Fruit fly (Drosophila melanogaster): ENCODE data around the gene GstD7.

Gene GstD7

DNA sequence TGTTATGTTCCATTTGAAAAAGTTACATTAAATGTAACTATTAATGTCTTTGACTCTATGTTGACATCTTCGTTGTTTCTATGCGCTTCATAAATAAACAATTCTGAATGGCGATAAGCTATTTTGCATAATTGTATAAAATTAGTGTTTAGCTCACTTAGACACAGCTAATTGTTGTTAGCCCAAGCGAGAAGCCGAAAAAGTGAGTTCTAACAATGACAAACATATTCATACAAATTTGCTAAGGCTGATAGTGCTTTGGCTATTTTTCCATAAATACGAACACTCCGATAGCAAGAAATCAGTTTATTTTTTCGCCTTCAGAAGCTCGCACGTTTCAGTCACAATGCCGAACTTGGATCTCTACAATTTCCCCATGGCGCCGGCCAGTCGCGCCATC lies at the start of gene GstD7:
Gene GstD7 (plus strand): TSS at position 301 of the 400 bp plus-strand sequence.
- no peak for TF ChIP-seq CG17801 (GFP tag; optimal IDR thresholded peaks at IDR 0.05; ENCODE audit: partially characterized antibody)

DNA sequence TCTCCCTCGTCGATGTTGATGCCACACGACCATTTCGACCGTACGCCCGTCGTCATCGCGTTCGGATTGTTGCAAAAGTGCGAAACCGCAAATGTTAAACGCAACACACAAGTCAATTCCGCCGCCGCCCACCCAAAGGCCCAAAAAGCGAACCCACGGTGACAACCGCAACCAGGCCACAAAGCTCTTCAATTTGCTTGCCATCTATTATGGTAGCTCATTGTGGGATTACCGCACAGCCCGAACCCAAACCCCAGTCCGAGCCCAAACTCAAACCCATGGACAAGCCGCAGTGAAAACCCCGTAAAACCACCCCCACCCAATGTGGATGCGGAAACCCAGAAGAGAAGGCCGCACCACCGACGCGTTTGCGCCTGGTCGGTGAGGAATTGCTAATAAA lies 48.5 kb upstream of the GstD7 start:
- no peak for TF ChIP-seq CG17801 (GFP tag; optimal IDR thresholded peaks at IDR 0.05; ENCODE audit: partially characterized antibody)

DNA sequence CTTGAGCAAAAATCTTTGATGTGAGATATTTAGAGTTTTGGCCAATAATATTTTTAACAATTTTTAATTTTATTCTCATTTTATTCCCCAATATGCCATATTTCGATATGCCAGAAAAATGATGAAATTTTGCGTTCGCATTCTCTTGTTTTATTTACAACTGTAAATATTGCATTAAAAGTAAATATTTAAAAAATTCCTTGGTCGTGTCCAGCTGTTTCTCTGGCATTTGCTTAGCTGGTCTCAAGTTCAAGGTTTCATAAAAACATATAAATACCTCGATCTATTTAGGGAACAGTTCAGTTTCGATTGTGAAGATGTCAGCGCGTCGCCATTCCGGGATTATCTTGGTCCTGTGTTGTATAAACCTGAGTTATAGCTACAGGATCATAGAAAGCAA lies 36.9 kb upstream of the GstD7 start, which contains the start of gene Sgsf:
Gene Sgsf (plus strand): TSS at position 301 of the 400 bp plus-strand sequence.
- no peak for TF ChIP-seq CG17801 (GFP tag; optimal IDR thresholded peaks at IDR 0.05; ENCODE audit: partially characterized antibody)

DNA sequence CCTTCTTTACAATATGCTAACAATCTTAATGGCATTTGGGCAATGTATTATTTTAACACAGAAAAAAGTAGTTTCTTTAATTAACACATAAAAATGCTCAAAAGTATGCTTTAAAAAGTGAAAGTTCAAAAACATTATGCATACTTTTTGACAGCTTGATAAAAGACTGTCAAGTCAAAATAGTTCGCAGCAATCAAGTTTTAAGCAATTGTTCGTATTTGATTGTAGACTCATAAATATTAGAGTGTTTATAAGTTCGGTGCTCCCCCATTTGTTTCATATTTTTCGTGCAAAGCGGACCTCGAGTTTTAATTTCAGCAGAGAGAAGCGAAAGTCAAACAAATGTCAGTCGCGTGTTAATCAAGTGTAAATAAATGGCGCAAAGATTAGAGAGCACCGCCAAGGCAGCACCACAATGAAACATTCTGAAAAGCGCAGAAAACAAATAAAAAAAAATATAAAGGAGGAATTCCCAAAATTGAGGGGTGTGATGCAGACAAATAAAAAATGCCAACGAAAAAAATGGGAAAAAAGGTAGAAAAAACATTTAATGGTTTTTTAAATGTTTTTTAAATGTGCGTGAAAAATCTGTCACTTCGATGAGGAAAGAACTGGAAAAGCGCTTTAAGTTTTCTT lies 33.3 kb upstream of the GstD7 start:
- no peak for TF ChIP-seq CG17801 (GFP tag; optimal IDR thresholded peaks at IDR 0.05; ENCODE audit: partially characterized antibody)

DNA sequence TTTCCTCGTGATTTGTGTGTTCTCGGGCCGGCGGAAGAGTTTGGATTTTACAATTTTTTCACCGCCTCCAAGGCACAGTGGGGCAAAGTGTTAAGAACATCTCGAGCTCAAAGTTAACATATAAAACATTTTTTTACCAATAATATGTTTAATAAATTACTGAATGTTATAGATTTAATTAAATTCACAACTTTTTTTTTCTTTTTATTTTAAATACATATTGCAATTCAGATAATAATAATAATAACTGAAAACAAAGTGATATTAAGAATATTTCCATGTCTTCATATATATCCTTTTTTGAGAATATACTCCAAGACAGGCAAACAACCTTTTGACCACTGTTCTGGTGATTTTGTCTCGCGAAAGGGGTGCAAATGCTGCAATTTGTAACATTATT lies 32.3 kb upstream of the GstD7 start:
- no peak for TF ChIP-seq CG17801 (GFP tag; optimal IDR thresholded peaks at IDR 0.05; ENCODE audit: partially characterized antibody)

DNA sequence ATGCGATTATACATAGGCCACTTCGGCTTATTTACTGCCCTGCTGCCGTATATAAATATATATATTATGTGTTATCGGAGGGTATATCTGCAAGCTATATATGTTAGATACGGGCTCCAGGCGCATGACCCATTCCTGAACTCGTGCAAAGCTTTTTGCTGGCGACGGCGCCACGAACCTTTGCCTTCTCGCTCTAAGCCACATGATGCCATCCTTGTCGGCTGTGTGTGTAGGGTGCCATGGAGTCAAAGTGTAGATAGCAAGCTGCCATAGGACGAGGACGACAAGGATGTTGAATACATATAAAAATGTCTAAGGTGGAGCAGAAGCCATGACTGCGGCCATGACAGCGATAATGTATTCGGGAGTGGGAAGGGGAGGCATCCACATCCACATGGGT lies 30.6 kb upstream of the GstD7 start:
- no peak for TF ChIP-seq CG17801 (GFP tag; optimal IDR thresholded peaks at IDR 0.05; ENCODE audit: partially characterized antibody)

DNA sequence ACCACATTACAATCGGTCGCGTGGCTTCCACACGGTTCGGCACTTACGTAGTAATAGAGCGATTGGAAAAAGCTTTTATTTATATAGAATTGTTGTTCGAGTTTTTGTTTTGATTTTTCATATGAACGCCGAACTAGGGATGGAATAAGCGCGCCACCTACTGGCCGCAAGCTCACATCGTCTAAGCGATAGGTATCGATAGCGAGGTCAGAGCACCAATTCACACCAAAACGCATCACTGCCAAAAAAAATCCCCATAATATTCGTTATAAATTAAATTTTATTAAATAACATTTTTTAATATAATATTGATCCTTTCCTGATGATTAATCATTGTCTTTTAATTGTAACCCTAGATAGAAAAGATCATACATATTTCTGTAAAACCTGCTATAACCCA lies 27.8 kb upstream of the GstD7 start, which contains the start of gene CG10038:
Gene CG10038 (minus strand): TSS at position 148 of the 400 bp plus-strand sequence.
- no peak for TF ChIP-seq CG17801 (GFP tag; optimal IDR thresholded peaks at IDR 0.05; ENCODE audit: partially characterized antibody)

DNA sequence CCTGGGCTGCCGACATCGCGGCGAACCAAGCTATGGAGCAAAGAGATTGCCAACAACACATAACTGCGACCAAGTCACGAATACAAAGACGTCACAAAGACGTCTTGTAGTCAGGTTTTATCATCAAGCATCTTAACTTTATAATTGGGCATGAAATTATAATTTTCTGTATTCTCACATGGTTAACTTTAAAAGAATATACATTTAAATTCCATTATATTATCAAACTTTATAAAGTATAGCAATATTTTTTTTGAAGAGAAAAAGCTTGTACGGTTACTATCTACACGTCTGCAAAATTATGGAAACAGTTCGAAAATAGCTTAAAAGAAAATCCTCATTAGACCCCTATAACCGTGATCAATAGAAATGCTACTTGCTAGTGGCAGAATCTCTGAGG lies 26.3 kb upstream of the GstD7 start, which contains the start of gene CG10041:
Gene CG10041 (minus strand): TSS at position 101 of the 400 bp plus-strand sequence.
- no peak for TF ChIP-seq CG17801 (GFP tag; optimal IDR thresholded peaks at IDR 0.05; ENCODE audit: partially characterized antibody)

DNA sequence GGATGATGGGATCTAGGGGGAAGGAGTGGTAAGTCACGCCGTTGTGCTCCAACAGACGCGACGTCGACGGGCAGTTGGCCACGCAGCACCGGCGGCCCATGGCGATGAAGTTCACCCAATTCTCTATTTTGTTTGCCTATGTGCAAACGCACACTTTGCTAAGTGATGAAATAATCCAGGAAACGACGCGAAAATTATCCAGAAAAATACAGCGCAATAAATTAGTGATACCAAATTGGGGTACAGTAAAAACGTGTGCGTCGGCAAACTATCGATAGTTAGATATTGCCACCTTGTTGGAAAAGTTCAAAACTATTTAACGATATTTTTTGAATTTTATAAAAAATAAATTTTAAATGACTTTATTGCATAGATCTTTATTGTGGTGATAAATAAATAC lies 22.3 kb upstream of the GstD7 start, which contains the start of gene MBD-R2:
Gene MBD-R2 (minus strand): TSS at position 222 of the 400 bp plus-strand sequence.
- TF ChIP-seq CG17801 (GFP tag; optimal IDR thresholded peaks at IDR 0.05; ENCODE audit: partially characterized antibody) = no peak

DNA sequence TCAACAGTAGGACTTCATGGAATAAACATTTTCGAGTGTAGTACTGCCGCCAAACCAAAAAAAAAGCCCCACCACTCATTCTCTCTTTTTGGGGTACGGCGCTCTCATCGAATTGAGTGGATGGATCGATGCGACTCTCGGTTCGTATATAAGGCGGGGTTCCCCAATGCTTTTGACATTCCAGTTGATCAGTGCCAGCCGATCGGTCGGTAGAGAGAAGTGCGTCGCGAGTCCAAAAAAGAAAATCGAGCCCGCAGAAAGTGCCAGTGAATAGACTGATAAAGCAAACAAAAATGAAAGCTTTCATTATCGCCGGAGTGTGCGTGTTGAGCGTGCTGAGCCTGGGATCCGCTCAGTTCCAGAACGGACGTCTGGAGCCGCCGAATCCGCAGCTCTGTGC lies 18.5 kb upstream of the GstD7 start, which contains the start of gene CG4115:
Gene CG4115 (plus strand): TSS at position 172 of the 400 bp plus-strand sequence.
- TF ChIP-seq CG17801 (GFP tag; optimal IDR thresholded peaks at IDR 0.05; ENCODE audit: partially characterized antibody) = no peak

DNA sequence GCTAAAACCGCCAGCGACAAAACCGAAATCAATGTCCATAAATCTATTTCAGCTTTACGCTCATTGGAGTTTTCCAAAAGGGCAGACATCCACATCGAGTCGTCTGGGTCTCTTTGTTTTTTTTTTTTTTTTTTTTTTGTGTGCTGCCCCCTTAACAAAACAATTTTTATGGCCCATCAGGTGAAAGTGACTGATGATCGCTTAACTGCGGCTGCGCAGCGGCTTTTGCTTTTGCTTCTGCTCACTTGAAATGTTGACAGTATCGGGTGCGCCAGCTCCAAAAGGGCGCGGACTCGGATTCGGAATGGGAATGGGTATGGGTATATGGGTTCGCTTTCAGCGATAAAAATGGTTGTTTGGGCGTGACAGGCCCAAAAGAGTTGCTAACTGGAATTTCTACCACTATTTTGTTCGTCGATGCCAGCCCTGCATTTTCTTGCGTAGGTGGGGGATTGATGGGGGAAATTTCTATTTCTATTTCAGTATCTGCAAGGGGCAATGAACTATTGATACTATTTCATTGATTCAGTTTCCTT lies 16.3 kb upstream of the GstD7 start:
- TF ChIP-seq CG17801 (GFP tag; optimal IDR thresholded peaks at IDR 0.05; ENCODE audit: partially characterized antibody) = no peak

DNA sequence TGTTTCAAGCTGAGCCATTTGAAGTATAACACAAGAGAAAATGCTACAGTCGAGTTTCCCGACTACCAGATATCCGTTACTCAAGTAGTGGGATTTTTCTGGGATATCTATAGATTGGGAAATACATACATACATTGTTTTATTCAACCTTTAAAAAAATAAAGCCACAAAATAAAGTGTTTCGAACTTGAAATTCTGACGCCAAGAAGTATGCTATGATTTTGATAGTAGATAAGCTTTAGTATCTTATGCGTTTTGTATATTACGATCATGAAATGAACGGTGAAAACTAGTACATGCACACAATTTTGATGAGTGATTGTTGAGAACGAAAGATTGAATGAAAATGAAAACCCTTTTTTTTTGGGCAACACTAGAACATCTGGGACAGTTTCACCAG lies 14.8 kb upstream of the GstD7 start:
- no peak for TF ChIP-seq CG17801 (GFP tag; optimal IDR thresholded peaks at IDR 0.05; ENCODE audit: partially characterized antibody)

DNA sequence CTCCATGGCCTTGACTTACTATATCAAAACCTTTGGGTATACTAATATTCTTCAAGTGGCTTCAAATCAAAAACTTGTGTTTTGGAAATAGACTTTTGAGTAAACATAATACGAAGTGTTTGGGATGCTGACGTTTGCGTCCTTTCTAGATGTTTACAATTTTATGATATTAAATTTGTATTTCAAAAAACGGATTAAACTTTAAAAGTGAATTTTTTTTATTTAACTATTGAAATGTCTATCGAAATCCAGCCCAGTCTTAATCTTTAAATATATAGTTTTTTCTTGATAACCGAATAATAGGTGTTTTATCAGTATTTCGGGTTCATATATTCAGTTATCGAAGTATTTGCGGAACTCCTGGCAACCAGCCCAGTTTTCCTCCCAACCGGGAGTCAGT lies 13.7 kb upstream of the GstD7 start, which contains the start of gene Tim17a1:
Gene Tim17a1 (minus strand): TSS at position 101 of the 400 bp plus-strand sequence.
- TF ChIP-seq CG17801 (GFP tag; optimal IDR thresholded peaks at IDR 0.05; ENCODE audit: partially characterized antibody) = no peak

DNA sequence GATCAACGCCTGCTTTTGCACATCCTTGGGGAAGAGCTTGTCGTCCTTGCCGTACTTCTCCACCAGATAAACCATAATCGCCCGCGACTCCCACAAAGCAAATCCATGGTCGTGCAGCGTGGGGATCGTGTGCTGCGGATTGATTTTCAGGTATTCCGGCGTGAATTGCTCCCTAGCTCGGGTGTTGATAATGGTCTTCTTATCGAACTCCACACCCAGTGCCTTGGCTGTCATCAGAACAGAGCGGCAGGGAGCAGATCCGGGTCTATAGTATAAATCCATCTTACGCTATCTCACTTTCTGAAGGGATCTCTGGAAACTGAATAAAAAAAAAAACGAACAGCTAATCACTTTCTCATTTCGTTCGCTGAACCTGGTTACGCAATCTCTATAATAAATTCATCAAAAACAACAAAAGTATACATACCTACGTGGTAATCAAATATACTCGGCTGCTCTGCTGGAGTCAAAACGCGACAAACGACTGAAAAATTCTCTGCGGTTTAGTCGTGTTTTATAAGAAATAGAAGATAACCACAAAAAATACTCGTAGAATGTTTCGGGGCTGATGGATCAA lies 12.9 kb upstream of the GstD7 start, which contains the start of gene GstD10:
Gene GstD10 (minus strand): TSS at position 472 of the 577 bp plus-strand sequence.
- TF ChIP-seq CG17801 (GFP tag; optimal IDR thresholded peaks at IDR 0.05; ENCODE audit: partially characterized antibody) = no peak

DNA sequence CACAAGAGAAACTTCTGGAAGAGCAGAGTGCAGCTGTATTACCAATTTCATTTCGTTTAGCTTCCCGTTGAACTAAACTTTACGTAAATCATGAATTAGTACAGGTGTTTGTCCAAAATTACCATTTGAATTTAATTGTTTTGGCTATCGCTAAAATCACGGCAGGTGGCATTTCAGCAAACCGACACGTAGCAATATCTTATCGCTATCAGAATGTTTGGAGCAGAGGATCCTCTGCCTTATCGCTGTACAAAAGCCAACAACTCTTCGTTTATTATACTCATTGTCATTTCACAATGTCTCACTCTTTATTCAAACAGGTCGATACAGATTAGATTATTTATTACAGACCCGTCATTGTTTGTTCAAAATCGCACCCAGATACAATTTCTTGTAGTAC lies 12.4 kb upstream of the GstD7 start:
- TF ChIP-seq CG17801 (GFP tag; optimal IDR thresholded peaks at IDR 0.05; ENCODE audit: partially characterized antibody) = no peak

DNA sequence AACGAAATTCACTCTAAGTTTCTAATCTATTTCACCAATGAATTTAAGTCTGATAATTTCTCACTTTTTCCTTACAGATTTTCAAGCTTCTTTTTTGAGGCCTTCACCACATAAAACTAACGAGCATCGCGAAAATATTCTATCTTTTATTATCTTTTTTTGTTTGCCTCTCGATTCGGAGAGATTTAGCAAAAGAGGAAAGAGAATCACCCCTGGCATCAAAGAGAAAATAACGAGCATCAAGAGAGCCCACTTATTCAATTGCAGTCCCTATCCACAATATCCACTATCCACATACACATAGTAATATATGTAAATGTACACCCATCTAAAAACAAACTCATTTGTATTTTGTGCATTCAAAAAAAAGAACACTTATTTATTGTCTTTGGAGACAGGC lies 10.8 kb upstream of the GstD7 start, which contains the start of gene GstD9:
Gene GstD9 (minus strand): TSS at position 101 of the 400 bp plus-strand sequence.
- no peak for TF ChIP-seq CG17801 (GFP tag; optimal IDR thresholded peaks at IDR 0.05; ENCODE audit: partially characterized antibody)
